Fruit fly (Drosophila melanogaster) whole organism, embryonic: ENCODE results near the gene CG6465.

Experiments
- CG11398 ChIP-seq: fragments of 200-800 bp; sonication (Bioruptor generic); optimal IDR thresholded peaks from 2 replicates; lab custom pipeline; 2016; ENCODE audit warnings: missing biosample characterization, missing genetic modification characterization
- CG11504 ChIP-seq: fragments of 200-800 bp; sonication (Bioruptor generic); optimal IDR thresholded peaks from 3 replicates; lab custom pipeline; 2019; ENCODE audit warnings: missing biosample characterization, mild to moderate bottlenecking, missing genetic modification characterization, moderate library complexity
- CG11560 ChIP-seq: fragments of 200-800 bp; sonication (Bioruptor generic); IDR thresholded peaks from 3 replicates; pipeline ENCODE4 v1.3.6; 2022; ENCODE audit warnings: missing biosample characterization, missing genetic modification characterization
- CG12659 ChIP-seq: fragments of 200-800 bp; sonication (Bioruptor generic); optimal IDR thresholded peaks from 3 replicates; lab custom pipeline; 2017; ENCODE audit warnings: mild to moderate bottlenecking, missing biosample characterization, missing genetic modification reagents, missing genetic modification characterization
- CG13287 ChIP-seq: fragments of 200-800 bp; sonication (Bioruptor generic); IDR thresholded peaks from 2 replicates; pipeline ENCODE4 v1.3.6; 2022; ENCODE audit warnings: missing biosample characterization, missing genetic modification characterization; ENCODE audit not compliant: partially characterized antibody
- CG14441 ChIP-seq: fragments of 200-800 bp; sonication (Bioruptor generic); IDR thresholded peaks from 2 replicates; pipeline ENCODE4 v1.3.6; 2022; ENCODE audit warnings: missing biosample characterization, missing genetic modification characterization
- CG15514 ChIP-seq: fragments of 200-800 bp; sonication (Bioruptor generic); optimal IDR thresholded peaks from 3 replicates; lab custom pipeline; 2017; ENCODE audit warnings: missing biosample characterization, missing genetic modification characterization, mild to moderate bottlenecking, moderate library complexity, missing genetic modification reagents
- CG15601 ChIP-seq: fragments of 200-800 bp; sonication (Bioruptor generic); optimal IDR thresholded peaks from 3 replicates; lab custom pipeline; 2019; ENCODE audit warnings: missing biosample characterization, mild to moderate bottlenecking, missing genetic modification characterization, moderate library complexity
- CG1603 ChIP-seq: fragments of 200-800 bp; sonication (Bioruptor generic); optimal IDR thresholded peaks from 2 replicates; lab custom pipeline; 2019; ENCODE audit warnings: missing biosample characterization, mild to moderate bottlenecking, missing genetic modification characterization, moderate library complexity
- CG17361 ChIP-seq: fragments of 200-800 bp; sonication (Bioruptor generic); IDR thresholded peaks from 3 replicates; pipeline ENCODE4 v1.3.6; 2022; ENCODE audit warnings: missing biosample characterization, missing genetic modification characterization
- CG17385 ChIP-seq: fragments of 200-800 bp; sonication (Bioruptor generic); optimal IDR thresholded peaks from 3 replicates; lab custom pipeline; 2018; ENCODE audit warnings: missing biosample characterization, mild to moderate bottlenecking, missing genetic modification characterization
- CG18619 ChIP-seq: fragments of 200-800 bp; sonication (Bioruptor generic); optimal IDR thresholded peaks from 3 replicates; lab custom pipeline; 2017; ENCODE audit warnings: missing biosample characterization, mild to moderate bottlenecking, missing genetic modification characterization
- CG30020 ChIP-seq: fragments of 200-800 bp; optimal IDR thresholded peaks from 2 replicates; lab custom pipeline; 2019; ENCODE audit warnings: missing biosample characterization, mild to moderate bottlenecking, missing genetic modification characterization, moderate library complexity
- CG34376 ChIP-seq: fragments of 200-800 bp; sonication (Bioruptor generic); optimal IDR thresholded peaks from 2 replicates; lab custom pipeline; 2018; ENCODE audit warnings: missing biosample characterization, mild to moderate bottlenecking, missing genetic modification characterization
- CG7928 ChIP-seq: fragments of 200-800 bp; sonication (Bioruptor generic); optimal IDR thresholded peaks from 2 replicates; lab custom pipeline; 2017; ENCODE audit warnings: missing biosample characterization, mild to moderate bottlenecking, missing genetic modification characterization
- CG9727 ChIP-seq: fragments of 200-800 bp; sonication (Bioruptor generic); optimal IDR thresholded peaks from 3 replicates; lab custom pipeline; 2017; ENCODE audit warnings: missing biosample characterization, mild to moderate bottlenecking, missing genetic modification characterization
- Camta ChIP-seq: fragments of 200-800 bp; sonication (Bioruptor generic); optimal IDR thresholded peaks from 2 replicates; lab custom pipeline; 2016; ENCODE audit warnings: missing biosample characterization, missing genetic modification characterization
- E2f2 ChIP-seq: fragments of 200-800 bp; sonication (Bioruptor generic); IDR thresholded peaks from 2 replicates; pipeline ENCODE4 v1.3.6; 2022; ENCODE audit warnings: missing biosample characterization, missing genetic modification characterization
- Fer2 ChIP-seq: fragments of 200-800 bp; sonication (Bioruptor generic); optimal IDR thresholded peaks from 2 replicates; lab custom pipeline; 2018; ENCODE audit warnings: missing biosample characterization, mild to moderate bottlenecking, missing genetic modification characterization, moderate library complexity
- MBD-R2 ChIP-seq: fragments of 200-800 bp; sonication (Bioruptor generic); IDR thresholded peaks from 2 replicates; pipeline ENCODE4 v1.3.6; 2022; ENCODE audit warnings: missing biosample characterization, missing genetic modification characterization
- Mad ChIP-seq: fragments of 200-800 bp; sonication (Bioruptor generic); optimal IDR thresholded peaks from 2 replicates; lab custom pipeline; 2016; ENCODE audit warnings: missing biosample characterization, missing genetic modification characterization
- Mrtf ChIP-seq: fragments of 200-800 bp; sonication (Bioruptor generic); IDR thresholded peaks from 3 replicates; pipeline ENCODE4 v1.3.6; 2022; ENCODE audit warnings: missing biosample characterization, missing genetic modification characterization
- Oli ChIP-seq: fragments of 200-800 bp; sonication (Bioruptor generic); optimal IDR thresholded peaks from 2 replicates; lab custom pipeline; 2018; ENCODE audit warnings: missing biosample characterization, mild to moderate bottlenecking, missing genetic modification characterization, moderate library complexity
- Sry-δ ChIP-seq: fragments of 200-800 bp; sonication (Bioruptor generic); optimal IDR thresholded peaks from 2 replicates; lab custom pipeline; 2016; ENCODE audit warnings: missing biosample characterization, missing genetic modification characterization
- abd-A ChIP-seq: fragments of 200-800 bp; sonication (Bioruptor generic); optimal IDR thresholded peaks from 3 replicates; lab custom pipeline; 2019; ENCODE audit warnings: missing biosample characterization, mild to moderate bottlenecking, missing genetic modification characterization, moderate library complexity
- al ChIP-seq: fragments of 200-800 bp; sonication (Bioruptor generic); IDR thresholded peaks from 2 replicates; pipeline ENCODE4 v1.3.6; 2022; ENCODE audit warnings: missing biosample characterization, missing genetic modification characterization
- ap ChIP-seq: fragments of 200-800 bp; sonication (Bioruptor generic); IDR thresholded peaks from 2 replicates; pipeline ENCODE4 v1.3.6; 2022; ENCODE audit warnings: missing biosample characterization, missing genetic modification characterization
- bsh ChIP-seq, 2 experiments: fragments of 200-800 bp; sonication (Bioruptor generic); optimal IDR thresholded peaks; 2 replicates each; lab custom pipeline; 2017 to 2018; ENCODE audit warnings: mild to moderate bottlenecking in 2 of 2, missing biosample characterization in 2 of 2, missing genetic modification characterization in 2 of 2, moderate library complexity in 1 of 2
- ci ChIP-seq: fragments of 200-800 bp; sonication (Bioruptor generic); IDR thresholded peaks from 3 replicates; pipeline ENCODE4 v1.3.6; 2022; ENCODE audit warnings: missing biosample characterization, missing genetic modification characterization
- dm ChIP-seq: fragments of 200-800 bp; sonication (Bioruptor generic); optimal IDR thresholded peaks from 3 replicates; lab custom pipeline; 2016; ENCODE audit warnings: missing biosample characterization, missing genetic modification characterization
- dmrt11E ChIP-seq: fragments of 200-800 bp; sonication (Bioruptor generic); optimal IDR thresholded peaks from 3 replicates; lab custom pipeline; 2018; ENCODE audit warnings: missing biosample characterization, mild to moderate bottlenecking, missing genetic modification characterization, moderate library complexity
- gfzf ChIP-seq: fragments of 200-800 bp; sonication (Bioruptor generic); optimal IDR thresholded peaks from 2 replicates; lab custom pipeline; 2016; ENCODE audit warnings: missing biosample characterization, mild to moderate bottlenecking, missing genetic modification characterization, moderate library complexity
- grn ChIP-seq: fragments of 200-800 bp; sonication (Bioruptor generic); optimal IDR thresholded peaks from 3 replicates; lab custom pipeline; 2017; ENCODE audit warnings: missing biosample characterization, missing genetic modification characterization
- hth ChIP-seq: fragments of >200 bp; optimal IDR thresholded peaks from 2 replicates; lab custom pipeline; 2017; ENCODE audit warnings: inconsistent platforms
- jumu ChIP-seq: fragments of 200-800 bp; sonication (Bioruptor generic); optimal IDR thresholded peaks from 3 replicates; lab custom pipeline; 2016; ENCODE audit warnings: missing biosample characterization, missing genetic modification characterization
- ken ChIP-seq: fragments of 200-800 bp; sonication (Bioruptor generic); IDR thresholded peaks from 3 replicates; pipeline ENCODE4 v1.3.6; 2022; ENCODE audit warnings: missing biosample characterization, missing genetic modification characterization
- luna ChIP-seq: fragments of 200-800 bp; sonication (Bioruptor generic); optimal IDR thresholded peaks from 2 replicates; lab custom pipeline; 2016; ENCODE audit warnings: missing biosample characterization, missing genetic modification characterization
- oc ChIP-seq: fragments of 200-800 bp; sonication (Bioruptor generic); optimal IDR thresholded peaks from 2 replicates; lab custom pipeline; 2018; ENCODE audit warnings: missing biosample characterization, mild to moderate bottlenecking, missing genetic modification characterization, moderate library complexity
- otp ChIP-seq: fragments of 200-800 bp; sonication (Bioruptor generic); IDR thresholded peaks from 3 replicates; pipeline ENCODE4, ENCODE4 v1.3.6; 2022; ENCODE audit warnings: missing biosample characterization, missing genetic modification characterization
- peb ChIP-seq: fragments of 200-800 bp; sonication (Bioruptor generic); IDR thresholded peaks from 2 replicates; pipeline ENCODE4 v1.3.6; 2022; ENCODE audit warnings: missing biosample characterization, missing genetic modification characterization
- pnt ChIP-seq: fragments of 200-800 bp; sonication (Bioruptor generic); optimal IDR thresholded peaks from 3 replicates; lab custom pipeline; 2016; ENCODE audit warnings: missing biosample characterization, missing genetic modification characterization
- pzg ChIP-seq: fragments of 200-800 bp; sonication (Bioruptor generic); optimal IDR thresholded peaks from 3 replicates; lab custom pipeline; 2018; ENCODE audit warnings: missing biosample characterization, mild to moderate bottlenecking, missing genetic modification characterization, moderate library complexity
- ro ChIP-seq: fragments of 200-800 bp; sonication (Bioruptor generic); IDR thresholded peaks from 2 replicates; pipeline ENCODE4 v1.3.6; 2022; ENCODE audit warnings: missing biosample characterization, missing genetic modification characterization
- salm ChIP-seq: fragments of 200-800 bp; sonication (Bioruptor generic); optimal IDR thresholded peaks from 2 replicates; lab custom pipeline; 2018; ENCODE audit warnings: missing biosample characterization, mild to moderate bottlenecking, missing genetic modification characterization
- stc ChIP-seq: fragments of 200-800 bp; sonication (Bioruptor generic); IDR thresholded peaks from 2 replicates; pipeline ENCODE4 v1.3.6; 2022; ENCODE audit warnings: missing biosample characterization, missing genetic modification characterization
- toy ChIP-seq: fragments of 200-800 bp; sonication (Bioruptor generic); IDR thresholded peaks from 2 replicates; pipeline ENCODE4 v1.3.6; 2022; ENCODE audit warnings: missing biosample characterization, missing genetic modification characterization
- trh ChIP-seq: fragments of 200-800 bp; sonication (Bioruptor generic); optimal IDR thresholded peaks from 2 replicates; lab custom pipeline; 2016; ENCODE audit warnings: missing biosample characterization, missing genetic modification characterization
- tup ChIP-seq: fragments of 200-800 bp; sonication (Bioruptor generic); optimal IDR thresholded peaks from 2 replicates; lab custom pipeline; 2016; ENCODE audit warnings: missing biosample characterization, mild to moderate bottlenecking, missing genetic modification characterization, moderate library complexity
- vvl ChIP-seq: fragments of 200-800 bp; sonication (Bioruptor generic); IDR thresholded peaks from 2 replicates; pipeline ENCODE4 v1.3.6; 2022; ENCODE audit warnings: missing biosample characterization, missing genetic modification characterization
- zf30C ChIP-seq: fragments of 200-800 bp; sonication (Bioruptor generic); optimal IDR thresholded peaks from 3 replicates; lab custom pipeline; 2018; ENCODE audit warnings: missing biosample characterization, mild to moderate bottlenecking, missing genetic modification characterization
- zfh1 ChIP-seq: fragments of 200-800 bp; sonication (Bioruptor generic); IDR thresholded peaks from 3 replicates; pipeline ENCODE4 v1.3.6; 2022; ENCODE audit warnings: missing biosample characterization, missing genetic modification characterization

CG6465 gene

dm6 chr3R:10684284-10684683, 7.2 kb upstream of the CG6465 start (continued):
- TF ChIP-seq pnt (GFP tag; lab: Kevin White, UChicago) (peak; percentile 61), trh (GFP tag; lab: Kevin White, UChicago) (no peak), Mad (no peak), vvl (peak; percentile 83), CG1603 (tag; lab: Kevin White, UChicago) (peak; percentile 76), salm (tag; lab: Kevin White, UChicago) (peak; percentile 51), CG12659 (GFP tag; lab: Kevin White, UChicago) (peak; percentile 20), CG15601 (tag; lab: Kevin White, UChicago) (no peak), CG17361 (GFP tag; lab: Robert Waterston, UW) (peak; percentile 75), Mrtf (GFP tag; lab: Robert Waterston, UW) (0 out of 3 replicates have a peak, but pooled peaks have one; percentile 45), Fer2 (tag; lab: Kevin White, UChicago) (no peak), E2f2 (GFP tag; lab: Robert Waterston, UW) (peak; percentile 48), abd-A (no peak), Oli (tag; lab: Kevin White, UChicago) (peak; percentile 79), ap (peak; percentile 56; the same call in 1 of the 2 replicates), otp (GFP tag; lab: Robert Waterston, UW) (0 out of 3 replicates have a peak, but pooled peaks have one; percentile 47), CG14441 (GFP tag; lab: Robert Waterston, UW) (peak; percentile 81), dmrt11E (tag; lab: Kevin White, UChicago) (peak; percentile 19), CG30020 (no peak), CG18619 (GFP tag; lab: Kevin White, UChicago) (peak; percentile 32), CG7928 (no peak), gfzf (GFP tag; lab: Kevin White, UChicago) (no peak), oc (tag; lab: Kevin White, UChicago) (peak; percentile 80), zf30C (no peak), MBD-R2 (GFP tag; lab: Robert Waterston, UW) (no peak; the same call in 1 of the 2 replicates), luna (GFP tag; lab: Kevin White, UChicago) (no peak), dm (no peak), CG34376 (no peak), ken (GFP tag; lab: Robert Waterston, UW) (peak; percentile 65), zfh1 (GFP tag; lab: Robert Waterston, UW) (peak; percentile 74), CG11504 (tag; lab: Kevin White, UChicago) (peak; percentile 89), tup (GFP tag; lab: Kevin White, UChicago) (no peak), ro (GFP tag; lab: Robert Waterston, UW) (0 out of 2 replicates have a peak, but pooled peaks have one; percentile 16), toy (GFP tag; lab: Robert Waterston, UW) (no peak), stc (GFP tag; lab: Robert Waterston, UW) (peak; percentile 86), ci (peak; percentile 88), bsh (GFP tag; optimal IDR thresholded peaks at IDR 0.05; lab: Kevin White, UChicago) (peak in 1 of 2 experiments; percentile 56), CG11398 (GFP tag; lab: Kevin White, UChicago) (peak; percentile 44), Camta (peak; percentile 56), jumu (GFP tag; lab: Kevin White, UChicago) (peak; percentile 72), al (GFP tag; lab: Robert Waterston, UW) (peak; percentile 42), CG17385 (GFP tag; lab: Kevin White, UChicago) (peak; percentile 60), CG13287 (GFP tag; lab: Robert Waterston, UW) (no peak), hth (lab: Kevin White, UChicago) (no peak), grn (GFP tag; lab: Kevin White, UChicago) (no peak), Sry-δ (GFP tag; lab: Kevin White, UChicago) (peak; percentile 21), peb (peak; percentile 46; the same call in 1 of the 2 replicates), CG11560 (no peak), CG15514 (GFP tag; lab: Kevin White, UChicago) (no peak), pzg (GFP tag; lab: Kevin White, UChicago) (no peak), CG9727 (GFP tag; lab: Kevin White, UChicago) (peak; percentile 30)
